Worm (Caenorhabditis elegans): Measurements from ENCODE around the gene sel-5.

ce11 chrIII:4530968-4531367 is 47.3 kb downstream of the sel-5 start:
- TF ChIP-seq unc-62 (GFP tag; optimal IDR thresholded peaks at IDR 0.05) (no peak), skn-1 (tag; optimal IDR thresholded peaks at IDR 0.05) (no peak), alr-1 (tag; optimal IDR thresholded peaks at IDR 0.05) (no peak), unc-39 (tag; optimal IDR thresholded peaks at IDR 0.05) (no peak)
